Fruit fly (Drosophila melanogaster): Measurements from ENCODE around the gene CG7694.

Gene CG7694

dm6 chr3R:18559569-18559968, 13.3 kb upstream of the CG7694 start, which contains the start of gene CG7691:
Gene CG7691, plus strand, starts transcription at chr3R:18559869.
- no peak for TF ChIP-seq topi (GFP tag; optimal IDR thresholded peaks at IDR 0.05)
- no peak for TF ChIP-seq fd85E (GFP tag; optimal IDR thresholded peaks at IDR 0.05)
- TF ChIP-seq CG10631 (GFP tag; optimal IDR thresholded peaks at IDR 0.05) = no peak

- TF ChIP-seq CG10631 (GFP tag; optimal IDR thresholded peaks at IDR 0.05) (peak; percentile 13), spab (GFP tag; optimal IDR thresholded peaks at IDR 0.05) (no peak)
Measured at dm6 chr3R:18565073-18565472, 7.8 kb upstream of the CG7694 start, which contains the start of the genes CG43210 and hemo. Gene CG43210, minus strand, starts transcription at chr3R:18565173. Gene hemo, minus strand, starts transcription at chr3R:18565173.

- TF ChIP-seq Eip93F (GFP tag; optimal IDR thresholded peaks at IDR 0.05) (no peak), svp (GFP tag) (peak; percentile 37)
Measured at dm6 chr3R:18572240-18572803, 569 bp upstream of the CG7694 start.

- TF ChIP-seq Hr39 (GFP tag; optimal IDR thresholded peaks at IDR 0.05) (peak; percentile 97), ss (GFP tag; optimal IDR thresholded peaks at IDR 0.05) (peak; percentile 92), CG3919 (GFP tag; optimal IDR thresholded peaks at IDR 0.05) (peak; percentile 97), CG6792 (GFP tag; optimal IDR thresholded peaks at IDR 0.05) (peak; percentile 98), CG10631 (GFP tag; optimal IDR thresholded peaks at IDR 0.05) (peak; percentile 97), Blimp-1 (GFP tag; optimal IDR thresholded peaks at IDR 0.05) (peak; percentile 86), CG10669 (GFP tag; optimal IDR thresholded peaks at IDR 0.05) (peak; percentile 95), Lpt (GFP tag; optimal IDR thresholded peaks at IDR 0.05) (peak; percentile 96), lz (GFP tag; optimal IDR thresholded peaks at IDR 0.05) (peak; percentile 97), Eip75B (GFP tag; optimal IDR thresholded peaks at IDR 0.05) (peak; percentile 98), Eip93F (GFP tag; optimal IDR thresholded peaks at IDR 0.05) (no peak), CG15336 (GFP tag; IDR thresholded peaks at IDR 0.05) (peak; percentile 96), spab (GFP tag; optimal IDR thresholded peaks at IDR 0.05) (peak; percentile 92), eg (GFP tag; IDR thresholded peaks at IDR 0.05) (peak; percentile 95), CG8319 (GFP tag; optimal IDR thresholded peaks at IDR 0.05) (peak; percentile 92), Sox15 (GFP tag; optimal IDR thresholded peaks at IDR 0.05) (peak; percentile 95), pdm3 (GFP tag; optimal IDR thresholded peaks at IDR 0.05) (peak; percentile 98), net (GFP tag; optimal IDR thresholded peaks at IDR 0.05) (peak; percentile 98), CG6276 (GFP tag; optimal IDR thresholded peaks at IDR 0.05) (peak; percentile 96), Met (GFP tag; optimal IDR thresholded peaks at IDR 0.05) (peak; percentile 97), Smox (GFP tag; optimal IDR thresholded peaks at IDR 0.05) (peak; percentile 96), OdsH (GFP tag; optimal IDR thresholded peaks at IDR 0.05) (peak; percentile 98), Gug (GFP tag; IDR thresholded peaks at IDR 0.05) (peak; percentile 90), CG32006 (GFP tag; optimal IDR thresholded peaks at IDR 0.05) (peak; percentile 99), achi (GFP tag; optimal IDR thresholded peaks at IDR 0.05) (peak; percentile 97), fkh (GFP tag; optimal IDR thresholded peaks at IDR 0.05) (peak; percentile 64), CG16779 (tag; optimal IDR thresholded peaks at IDR 0.05) (peak; percentile 93), Ets21C (GFP tag; optimal IDR thresholded peaks at IDR 0.05) (peak; percentile 92), CG9139 (GFP tag; optimal IDR thresholded peaks at IDR 0.05) (peak; percentile 87), CG11294 (GFP tag; IDR thresholded peaks at IDR 0.05) (peak; percentile 93), CG11902 (GFP tag; optimal IDR thresholded peaks at IDR 0.05) (peak; percentile 91), topi (GFP tag; optimal IDR thresholded peaks at IDR 0.05) (peak; percentile 96), Sox102F (GFP tag; optimal IDR thresholded peaks at IDR 0.05) (peak; percentile 95), CG7368 (GFP tag; optimal IDR thresholded peaks at IDR 0.05) (peak; percentile 91), svp (GFP tag) (peak; percentile 100), dsx (GFP tag; optimal IDR thresholded peaks at IDR 0.05; ENCODE audit: poor library complexity, severe bottlenecking) (peak; percentile 92), Eip78C (GFP tag) (peak; percentile 99), cyc (GFP tag; optimal IDR thresholded peaks at IDR 0.05) (peak; percentile 93), dac (GFP tag; optimal IDR thresholded peaks at IDR 0.05) (peak; percentile 92), Ets96B (tag; optimal IDR thresholded peaks at IDR 0.05) (peak; percentile 97), CG8632 (GFP tag; optimal IDR thresholded peaks at IDR 0.05) (peak; percentile 98), salr (GFP tag; optimal IDR thresholded peaks at IDR 0.05) (peak; percentile 80 to 99)
Measured at dm6 chr3R:18573699-18574259, 888 bp downstream of the CG7694 start.

All from whole organism, prepupa.